Fruit fly (Drosophila melanogaster) whole organism, embryonic: ENCODE data around the gene CG6937.
A peak's percentile ranks its signal among the peaks of the same experiment; 100 is the strongest.

ENCODE experiments used
- Abd-B ChIP-seq: fragments of 200-800 bp; sonication (Bioruptor generic); optimal IDR thresholded peaks from 2 replicates; lab custom pipeline; 2018; ENCODE audit warnings: missing biosample characterization, mild to moderate bottlenecking, missing genetic modification characterization, moderate library complexity
- Asciz ChIP-seq: fragments of 200-800 bp; sonication (Bioruptor generic); optimal IDR thresholded peaks from 2 replicates; lab custom pipeline; 2017; ENCODE audit warnings: missing biosample characterization, mild to moderate bottlenecking, missing genetic modification characterization, missing genetic modification reagents
- B-H2 ChIP-seq: fragments of 200-800 bp; sonication (Bioruptor generic); optimal IDR thresholded peaks from 2 replicates; lab custom pipeline; 2018; ENCODE audit warnings: missing biosample characterization, mild to moderate bottlenecking, missing genetic modification characterization
- CG10209 ChIP-seq: fragments of 200-800 bp; sonication (Bioruptor generic); optimal IDR thresholded peaks from 3 replicates; lab custom pipeline; 2017; ENCODE audit warnings: missing biosample characterization, mild to moderate bottlenecking, missing genetic modification characterization, missing genetic modification reagents
- CG10366 ChIP-seq: fragments of 200-800 bp; sonication (Bioruptor generic); IDR thresholded peaks from 2 replicates; pipeline ENCODE4 v1.3.6; 2022; ENCODE audit warnings: missing biosample characterization, missing genetic modification characterization
- CG12219 ChIP-seq: fragments of 200-800 bp; sonication (Bioruptor generic); optimal IDR thresholded peaks from 3 replicates; lab custom pipeline; 2018; ENCODE audit warnings: missing biosample characterization, mild to moderate bottlenecking, missing genetic modification characterization
- CG1233 ChIP-seq: fragments of 200-800 bp; sonication (Bioruptor generic); optimal IDR thresholded peaks from 4 replicates; lab custom pipeline; 2018; ENCODE audit warnings: missing biosample characterization, mild to moderate bottlenecking, missing genetic modification characterization
- CG12391 ChIP-seq: fragments of 200-800 bp; sonication (Bioruptor generic); optimal IDR thresholded peaks from 3 replicates; lab custom pipeline; 2018; ENCODE audit warnings: missing biosample characterization, mild to moderate bottlenecking, missing genetic modification characterization, moderate library complexity
- CG12659 ChIP-seq: fragments of 200-800 bp; sonication (Bioruptor generic); optimal IDR thresholded peaks from 3 replicates; lab custom pipeline; 2017; ENCODE audit warnings: mild to moderate bottlenecking, missing biosample characterization, missing genetic modification reagents, missing genetic modification characterization
- CG15269 ChIP-seq: fragments of 200-800 bp; sonication (Bioruptor generic); optimal IDR thresholded peaks from 2 replicates; lab custom pipeline; 2018; ENCODE audit warnings: missing biosample characterization, mild to moderate bottlenecking, missing genetic modification characterization, moderate library complexity
- CG15479 ChIP-seq: fragments of 200-800 bp; sonication (Bioruptor generic); optimal IDR thresholded peaks from 3 replicates; lab custom pipeline; 2019; ENCODE audit warnings: missing biosample characterization, mild to moderate bottlenecking, missing genetic modification characterization, moderate library complexity
- CG17186 ChIP-seq: fragments of 200-800 bp; sonication (Bioruptor generic); optimal IDR thresholded peaks from 3 replicates; lab custom pipeline; 2017; ENCODE audit warnings: missing biosample characterization, missing genetic modification reagents, missing genetic modification characterization
- CG2120 ChIP-seq: fragments of 200-800 bp; sonication (Bioruptor generic); optimal IDR thresholded peaks from 3 replicates; lab custom pipeline; 2016; ENCODE audit warnings: missing biosample characterization, missing genetic modification characterization
- CG2678 ChIP-seq: fragments of 200-800 bp; sonication (Bioruptor generic); optimal IDR thresholded peaks from 3 replicates; lab custom pipeline; 2019; ENCODE audit warnings: missing biosample characterization, mild to moderate bottlenecking, missing genetic modification characterization, moderate library complexity
- CG8290 ChIP-seq, 3 experiments: fragments of 200-800 bp; sonication (Bioruptor generic); optimal IDR thresholded peaks; 2 replicates each; lab custom pipeline; 2016 to 2019; ENCODE audit warnings: missing biosample characterization in 3 of 3, missing genetic modification characterization in 3 of 3, mild to moderate bottlenecking in 2 of 3, moderate library complexity in 1 of 3
- H15 ChIP-seq: fragments of 200-800 bp; sonication (Bioruptor generic); IDR thresholded peaks from 3 replicates; pipeline ENCODE4 v1.3.6; 2022; ENCODE audit warnings: missing biosample characterization, missing genetic modification characterization
- H2.0 ChIP-seq: fragments of 200-800 bp; sonication (Bioruptor generic); IDR thresholded peaks from 2 replicates; pipeline ENCODE4 v1.3.6; 2022; ENCODE audit warnings: missing biosample characterization, missing genetic modification characterization
- Jarid2 ChIP-seq: fragments of 200-800 bp; sonication (Bioruptor generic); optimal IDR thresholded peaks from 3 replicates; lab custom pipeline; 2017; ENCODE audit warnings: mild to moderate bottlenecking, missing biosample characterization, missing genetic modification reagents, missing genetic modification characterization
- NC2β ChIP-seq: fragments of 200-800 bp; sonication (Bioruptor generic); optimal IDR thresholded peaks from 2 replicates; lab custom pipeline; 2016; ENCODE audit warnings: missing biosample characterization, missing genetic modification characterization
- Neu2 ChIP-seq: fragments of 200-800 bp; sonication (Bioruptor generic); optimal IDR thresholded peaks from 3 replicates; lab custom pipeline; 2016; ENCODE audit warnings: missing biosample characterization, missing genetic modification characterization, borderline replicate concordance
- PHDP ChIP-seq: fragments of 200-800 bp; sonication (Bioruptor generic); optimal IDR thresholded peaks from 3 replicates; lab custom pipeline; 2018; ENCODE audit warnings: missing biosample characterization, mild to moderate bottlenecking, missing genetic modification characterization, moderate library complexity
- Pdp1 ChIP-seq, 2 experiments: fragments of 200-800 bp; sonication (Bioruptor generic); optimal IDR thresholded peaks; 3 replicates each; lab custom pipeline; 2016; ENCODE audit warnings: missing biosample characterization in 2 of 2, missing genetic modification characterization in 2 of 2, mild to moderate bottlenecking in 1 of 2, moderate library complexity in 1 of 2
- Ssrp ChIP-seq: fragments of 200-800 bp; sonication (Bioruptor generic); optimal IDR thresholded peaks from 2 replicates; lab custom pipeline; 2018; ENCODE audit warnings: missing biosample characterization, mild to moderate bottlenecking, missing genetic modification characterization, moderate library complexity
- ab ChIP-seq: fragments of 200-800 bp; sonication (Bioruptor generic); optimal IDR thresholded peaks from 2 replicates; lab custom pipeline; 2016; ENCODE audit warnings: missing biosample characterization, missing genetic modification characterization
- abd-A ChIP-seq: fragments of 200-800 bp; sonication (Bioruptor generic); optimal IDR thresholded peaks from 3 replicates; lab custom pipeline; 2019; ENCODE audit warnings: missing biosample characterization, mild to moderate bottlenecking, missing genetic modification characterization, moderate library complexity
- al ChIP-seq: fragments of 200-800 bp; sonication (Bioruptor generic); IDR thresholded peaks from 2 replicates; pipeline ENCODE4 v1.3.6; 2022; ENCODE audit warnings: missing biosample characterization, missing genetic modification characterization
- btn ChIP-seq: fragments of 200-800 bp; sonication (Bioruptor generic); optimal IDR thresholded peaks from 2 replicates; lab custom pipeline; 2016; ENCODE audit warnings: missing biosample characterization, missing genetic modification characterization
- chm ChIP-seq: fragments of 200-800 bp; sonication (Bioruptor generic); IDR thresholded peaks from 2 replicates; pipeline ENCODE4 v1.3.6; 2022; ENCODE audit warnings: missing biosample characterization, missing genetic modification characterization
- chn ChIP-seq: fragments of 200-800 bp; sonication (Bioruptor generic); optimal IDR thresholded peaks from 2 replicates; lab custom pipeline; 2016; ENCODE audit warnings: missing biosample characterization, missing genetic modification characterization
- crc ChIP-seq: fragments of 200-800 bp; sonication (Bioruptor generic); optimal IDR thresholded peaks from 2 replicates; lab custom pipeline; 2016; ENCODE audit warnings: missing biosample characterization, missing genetic modification characterization
- crp ChIP-seq, 2 experiments: fragments of 200-800 bp; sonication (Bioruptor generic); optimal IDR thresholded peaks; 2 replicates in 1 of 2; 3 replicates in 1 of 2; lab custom pipeline; 2017; ENCODE audit warnings: missing biosample characterization in 2 of 2, missing genetic modification characterization in 2 of 2, mild to moderate bottlenecking in 1 of 2, moderate library complexity in 1 of 2
- dysf ChIP-seq: fragments of 200-800 bp; sonication (Bioruptor generic); IDR thresholded peaks from 3 replicates; pipeline ENCODE4 v1.3.6; 2022; ENCODE audit warnings: missing biosample characterization, missing genetic modification characterization
- esg ChIP-seq: fragments of 200-800 bp; sonication (Bioruptor generic); conservative IDR thresholded peaks from 2 replicates; pipeline ENCODE4 v1.3.6; 2022; ENCODE audit warnings: missing biosample characterization, missing genetic modification characterization
- eve ChIP-seq, 2 experiments: fragments of >200 bp; optimal IDR thresholded peaks; 2 replicates each; lab custom pipeline; 2017; ENCODE audit warnings: missing biosample characterization in 2 of 2, missing genetic modification characterization in 2 of 2
- ewg ChIP-seq: fragments of 200-800 bp; sonication (Bioruptor generic); optimal IDR thresholded peaks from 3 replicates; lab custom pipeline; 2017; ENCODE audit warnings: mild to moderate bottlenecking, missing biosample characterization, missing genetic modification reagents, missing genetic modification characterization
- fd3F ChIP-seq: fragments of 200-800 bp; sonication (Bioruptor generic); optimal IDR thresholded peaks from 2 replicates; lab custom pipeline; 2018; ENCODE audit warnings: missing biosample characterization, mild to moderate bottlenecking, missing genetic modification characterization, moderate library complexity
- gcm ChIP-seq: fragments of 200-800 bp; sonication (Bioruptor generic); optimal IDR thresholded peaks from 2 replicates; lab custom pipeline; 2019; ENCODE audit warnings: missing biosample characterization, mild to moderate bottlenecking, missing genetic modification characterization, moderate library complexity
- gem ChIP-seq: fragments of 200-800 bp; sonication (Bioruptor generic); optimal IDR thresholded peaks from 2 replicates; lab custom pipeline; 2019; ENCODE audit warnings: missing biosample characterization, mild to moderate bottlenecking, missing genetic modification characterization, moderate library complexity
- grau ChIP-seq: fragments of 200-800 bp; optimal IDR thresholded peaks from 3 replicates; lab custom pipeline; 2019; ENCODE audit warnings: missing biosample characterization, mild to moderate bottlenecking, missing genetic modification characterization, moderate library complexity
- ken ChIP-seq: fragments of 200-800 bp; sonication (Bioruptor generic); IDR thresholded peaks from 3 replicates; pipeline ENCODE4 v1.3.6; 2022; ENCODE audit warnings: missing biosample characterization, missing genetic modification characterization
- kni ChIP-seq: fragments of 200-800 bp; sonication (Bioruptor generic); optimal IDR thresholded peaks from 3 replicates; lab custom pipeline; 2017; ENCODE audit warnings: mild to moderate bottlenecking, missing biosample characterization, missing genetic modification reagents, missing genetic modification characterization
- lmd ChIP-seq: fragments of 200-800 bp; sonication (Bioruptor generic); IDR thresholded peaks from 2 replicates; pipeline ENCODE4 v1.3.6; 2022; ENCODE audit warnings: missing biosample characterization, missing genetic modification characterization
- seq ChIP-seq: fragments of 200-800 bp; sonication (Bioruptor generic); IDR thresholded peaks from 2 replicates; pipeline ENCODE4 v1.3.6; 2022; ENCODE audit warnings: missing biosample characterization, missing genetic modification characterization
- slou ChIP-seq: fragments of 200-800 bp; sonication (Bioruptor generic); optimal IDR thresholded peaks from 3 replicates; lab custom pipeline; 2016; ENCODE audit warnings: missing biosample characterization, missing genetic modification characterization
- ttk ChIP-seq: fragments of 200-800 bp; sonication (Bioruptor generic); IDR thresholded peaks from 2 replicates; pipeline ENCODE4 v2.1.2; 2022; ENCODE audit warnings: missing biosample characterization, missing genetic modification characterization
- unpg ChIP-seq: fragments of 200-800 bp; sonication (Bioruptor generic); optimal IDR thresholded peaks from 3 replicates; lab custom pipeline; 2018; ENCODE audit warnings: missing biosample characterization, mild to moderate bottlenecking, missing genetic modification characterization, moderate library complexity
- wek ChIP-seq: fragments of 200-800 bp; sonication (Bioruptor generic); optimal IDR thresholded peaks from 3 replicates; lab custom pipeline; 2018; ENCODE audit warnings: missing biosample characterization, mild to moderate bottlenecking, missing genetic modification characterization, moderate library complexity
- wor ChIP-seq: fragments of 200-800 bp; sonication (Bioruptor generic); IDR thresholded peaks from 2 replicates; pipeline ENCODE4 v1.3.6; 2022; ENCODE audit warnings: missing biosample characterization, missing genetic modification characterization

Gene CG6937

DNA sequence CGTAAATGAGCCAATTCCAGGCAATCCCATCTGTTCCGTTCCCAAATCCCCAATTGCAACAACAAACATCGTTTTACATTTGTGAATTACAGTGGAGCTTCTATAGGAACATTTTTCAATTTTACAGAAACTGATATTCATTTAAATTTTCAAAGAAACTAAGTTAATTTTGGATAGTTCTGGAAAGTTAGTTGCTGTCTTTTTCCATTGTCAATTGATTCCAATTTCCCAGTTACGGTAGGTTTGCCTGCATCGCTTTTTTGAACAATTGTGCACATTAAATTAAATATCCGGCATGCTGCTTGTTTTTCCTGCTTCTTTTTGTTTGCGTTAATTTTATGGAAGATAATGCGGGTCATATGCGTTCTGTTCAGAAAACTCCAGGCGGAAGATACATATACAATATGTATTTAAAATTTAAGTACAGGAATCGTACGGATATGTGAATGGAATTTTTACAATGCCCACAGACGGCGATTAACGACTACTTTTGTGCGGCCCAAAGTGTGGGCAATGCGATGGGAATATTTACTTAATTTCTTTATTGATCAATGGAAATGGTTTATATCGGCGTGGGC, 43.5 kb downstream of the CG6937 start (continued):
- no peak for TF ChIP-seq CG12219 (GFP tag; lab: Kevin White, UChicago)
- TF ChIP-seq chn (GFP tag; lab: Kevin White, UChicago), result peak; percentile 23
- TF ChIP-seq NC2β, result no peak
- TF ChIP-seq wek (GFP tag; lab: Kevin White, UChicago), result no peak
- no peak for TF ChIP-seq Neu2 (GFP tag; lab: Kevin White, UChicago)
- no peak for TF ChIP-seq crp (GFP tag; optimal IDR thresholded peaks at IDR 0.05; lab: Kevin White, UChicago)
- TF ChIP-seq CG10209, result peak; percentile 19
- no peak for TF ChIP-seq ttk
- TF ChIP-seq al (GFP tag; lab: Robert Waterston, UW), result no peak
- TF ChIP-seq CG12391 (tag; lab: Kevin White, UChicago), result peak; percentile 48
- TF ChIP-seq kni (GFP tag; lab: Kevin White, UChicago), result no peak
- no peak for TF ChIP-seq eve (GFP tag; optimal IDR thresholded peaks at IDR 0.05; lab: Kevin White, UChicago)
- TF ChIP-seq crc (GFP tag; lab: Kevin White, UChicago), result no peak
- TF ChIP-seq CG2120 (GFP tag; lab: Kevin White, UChicago), result peak; percentile 75
- no peak for TF ChIP-seq chm (GFP tag; lab: Robert Waterston, UW)
- TF ChIP-seq CG10366, result peak; percentile 52
- no peak for TF ChIP-seq CG1233 (GFP tag; lab: Kevin White, UChicago)
- peak; percentile 87 for TF ChIP-seq grau
- TF ChIP-seq B-H2 (GFP tag; lab: Kevin White, UChicago), result no peak
- no peak for TF ChIP-seq CG8290 (GFP tag; optimal IDR thresholded peaks at IDR 0.05; lab: Kevin White, UChicago)
- no peak for TF ChIP-seq CG8290 (tag; optimal IDR thresholded peaks at IDR 0.05; lab: Kevin White, UChicago)
- no peak for TF ChIP-seq slou (GFP tag; lab: Kevin White, UChicago)
- no peak for TF ChIP-seq abd-A (tag; lab: Kevin White, UChicago)
- TF ChIP-seq CG12659 (GFP tag; lab: Kevin White, UChicago), result peak; percentile 13
- 0 out of 2 replicates have a peak, but pooled peaks have one; percentile 20 for TF ChIP-seq lmd
- TF ChIP-seq CG15479, result no peak
- TF ChIP-seq CG15269 (tag; lab: Kevin White, UChicago), result peak; percentile 62
- no peak for TF ChIP-seq Asciz (GFP tag; lab: Kevin White, UChicago)
- peak; percentile 53 for TF ChIP-seq esg (GFP tag; lab: Robert Waterston, UW)
- TF ChIP-seq ewg (GFP tag; lab: Kevin White, UChicago), result no peak
- TF ChIP-seq Jarid2 (GFP tag; lab: Kevin White, UChicago), result no peak
- peak; percentile 37 for TF ChIP-seq CG2678 (tag; lab: Kevin White, UChicago)
- TF ChIP-seq CG17186 (GFP tag; lab: Kevin White, UChicago), result no peak
- 0 out of 3 replicates have a peak, but pooled peaks have one; percentile 18 for TF ChIP-seq ken (GFP tag; lab: Robert Waterston, UW)
- peak; percentile 43 for TF ChIP-seq H2.0
- TF ChIP-seq gcm (GFP tag; lab: Kevin White, UChicago), result peak; percentile 80
- TF ChIP-seq unpg, result peak; percentile 49
- peak; percentile 32; the same call in 1 of the 2 replicates for TF ChIP-seq wor
- no peak for TF ChIP-seq Abd-B (GFP tag; lab: Kevin White, UChicago)
- TF ChIP-seq fd3F (GFP tag; lab: Kevin White, UChicago), result peak; percentile 37
- no peak for TF ChIP-seq ab (GFP tag; lab: Kevin White, UChicago)
- peak; percentile 3 for TF ChIP-seq Ssrp (tag; lab: Kevin White, UChicago)
- TF ChIP-seq H15 (GFP tag; lab: Robert Waterston, UW), result 0 out of 3 replicates have a peak, but pooled peaks have one; percentile 19
- TF ChIP-seq PHDP (tag; lab: Kevin White, UChicago), result peak; percentile 34
- TF ChIP-seq gem, result peak; percentile 57
- TF ChIP-seq dysf (GFP tag; lab: Robert Waterston, UW), result 0 out of 3 replicates have a peak, but pooled peaks have one; percentile 35
- no peak for TF ChIP-seq btn (GFP tag; lab: Kevin White, UChicago)
- peak; percentile 46; the same call in 1 of the 2 replicates for TF ChIP-seq seq (GFP tag; lab: Robert Waterston, UW)
- peak in 1 of 2 experiments; percentile 1 for TF ChIP-seq Pdp1 (GFP tag; optimal IDR thresholded peaks at IDR 0.05; lab: Kevin White, UChicago)
